Fruit fly (Drosophila melanogaster) whole organism, embryonic: ENCODE data around the gene CG33489.

Source experiments
- Asciz ChIP-seq: fragments of 200-800 bp; sonication (Bioruptor generic); optimal IDR thresholded peaks from 2 replicates; lab custom pipeline; 2017; ENCODE audit warnings: missing biosample characterization, mild to moderate bottlenecking, missing genetic modification characterization, missing genetic modification reagents
- CG10565 ChIP-seq: fragments of 200-800 bp; sonication (Bioruptor generic); optimal IDR thresholded peaks from 3 replicates; lab custom pipeline; 2016; ENCODE audit warnings: missing biosample characterization, mild to moderate bottlenecking, missing genetic modification characterization
- CG10959 ChIP-seq: fragments of 200-800 bp; sonication (Bioruptor generic); IDR thresholded peaks from 2 replicates; pipeline ENCODE4 v1.3.6; 2022; ENCODE audit warnings: missing biosample characterization, missing genetic modification characterization
- CG11723 ChIP-seq: fragments of 200-800 bp; sonication (Bioruptor generic); optimal IDR thresholded peaks from 2 replicates; lab custom pipeline; 2017; ENCODE audit warnings: missing biosample characterization, mild to moderate bottlenecking, missing genetic modification characterization
- CG12236 ChIP-seq: fragments of 200-800 bp; sonication (Bioruptor generic); optimal IDR thresholded peaks from 2 replicates; lab custom pipeline; 2016; ENCODE audit warnings: missing biosample characterization, missing genetic modification characterization
- CG12299 ChIP-seq: fragments of 200-800 bp; sonication (Bioruptor generic); optimal IDR thresholded peaks from 2 replicates; lab custom pipeline; 2018; ENCODE audit warnings: missing biosample characterization, mild to moderate bottlenecking, missing genetic modification characterization
- CG1233 ChIP-seq: fragments of 200-800 bp; sonication (Bioruptor generic); optimal IDR thresholded peaks from 4 replicates; lab custom pipeline; 2018; ENCODE audit warnings: missing biosample characterization, mild to moderate bottlenecking, missing genetic modification characterization
- CG12391 ChIP-seq: fragments of 200-800 bp; sonication (Bioruptor generic); optimal IDR thresholded peaks from 3 replicates; lab custom pipeline; 2018; ENCODE audit warnings: missing biosample characterization, mild to moderate bottlenecking, missing genetic modification characterization, moderate library complexity
- CG14667 ChIP-seq: fragments of 200-800 bp; sonication (Bioruptor generic); IDR thresholded peaks from 2 replicates; pipeline ENCODE4 v1.3.6; 2022; ENCODE audit warnings: missing biosample characterization, missing genetic modification characterization
- CG14710 ChIP-seq: fragments of 200-800 bp; sonication (Bioruptor generic); optimal IDR thresholded peaks from 3 replicates; lab custom pipeline; 2019; ENCODE audit warnings: missing biosample characterization, mild to moderate bottlenecking, missing genetic modification characterization, moderate library complexity
- CG1647 ChIP-seq: fragments of 200-800 bp; sonication (Bioruptor generic); optimal IDR thresholded peaks from 3 replicates; lab custom pipeline; 2016; ENCODE audit warnings: missing biosample characterization, missing genetic modification characterization
- CG2875 ChIP-seq: fragments of 200-800 bp; sonication (Bioruptor generic); optimal IDR thresholded peaks from 2 replicates; lab custom pipeline; 2017; ENCODE audit warnings: missing biosample characterization, mild to moderate bottlenecking, missing genetic modification characterization, missing genetic modification reagents
- CG32532 ChIP-seq: fragments of 200-800 bp; sonication (Bioruptor generic); IDR thresholded peaks from 2 replicates; pipeline ENCODE4 v1.3.6; 2022; ENCODE audit warnings: missing biosample characterization, missing genetic modification characterization
- CG33213 ChIP-seq: fragments of 200-800 bp; sonication (Bioruptor generic); optimal IDR thresholded peaks from 3 replicates; lab custom pipeline; 2016; ENCODE audit warnings: missing biosample characterization, missing genetic modification characterization
- CG34376 ChIP-seq: fragments of 200-800 bp; sonication (Bioruptor generic); optimal IDR thresholded peaks from 2 replicates; lab custom pipeline; 2018; ENCODE audit warnings: missing biosample characterization, mild to moderate bottlenecking, missing genetic modification characterization
- CG3838 ChIP-seq: fragments of 200-800 bp; sonication (Bioruptor generic); optimal IDR thresholded peaks from 3 replicates; lab custom pipeline; 2016; ENCODE audit warnings: missing biosample characterization, missing genetic modification characterization
- CG4282 ChIP-seq: fragments of 200-800 bp; sonication (Bioruptor generic); optimal IDR thresholded peaks from 2 replicates; lab custom pipeline; 2016; ENCODE audit warnings: missing biosample characterization, missing genetic modification characterization
- CG4424 ChIP-seq: fragments of 200-800 bp; sonication (Bioruptor generic); optimal IDR thresholded peaks from 3 replicates; lab custom pipeline; 2016; ENCODE audit warnings: missing biosample characterization, missing genetic modification characterization
- CG6683 ChIP-seq: fragments of 200-800 bp; sonication (Bioruptor generic); optimal IDR thresholded peaks from 2 replicates; lab custom pipeline; 2017; ENCODE audit warnings: missing biosample characterization, mild to moderate bottlenecking, missing genetic modification characterization, missing genetic modification reagents
- CG7357 ChIP-seq: fragments of 200-800 bp; sonication (Bioruptor generic); IDR thresholded peaks from 3 replicates; pipeline ENCODE4 v1.3.6; 2022; ENCODE audit warnings: missing biosample characterization, missing genetic modification characterization
- CG8478 ChIP-seq: fragments of >200 bp; optimal IDR thresholded peaks from 2 replicates; lab custom pipeline; 2018
- CG9817 ChIP-seq: fragments of 200-800 bp; sonication (Bioruptor generic); optimal IDR thresholded peaks from 2 replicates; lab custom pipeline; 2018; ENCODE audit warnings: missing biosample characterization, mild to moderate bottlenecking, missing genetic modification characterization, moderate library complexity
- CTCF ChIP-seq: fragments of 200-800 bp; sonication (Bioruptor generic); optimal IDR thresholded peaks from 2 replicates; lab custom pipeline; 2017; ENCODE audit warnings: missing biosample characterization, mild to moderate bottlenecking, missing genetic modification characterization, moderate library complexity
- CoRest ChIP-seq: fragments of 200-800 bp; sonication (Bioruptor generic); optimal IDR thresholded peaks from 3 replicates; lab custom pipeline; 2018; ENCODE audit warnings: missing biosample characterization, mild to moderate bottlenecking, missing genetic modification characterization, moderate library complexity
- Doc2 ChIP-seq: fragments of 200-800 bp; sonication (Bioruptor generic); IDR thresholded peaks from 2 replicates; pipeline ENCODE4 v1.3.6; 2022; ENCODE audit warnings: missing biosample characterization, missing genetic modification characterization
- Doc3 ChIP-seq: fragments of 200-800 bp; sonication (Bioruptor generic); IDR thresholded peaks from 3 replicates; pipeline ENCODE4 v1.3.6; 2022; ENCODE audit warnings: missing biosample characterization, missing genetic modification characterization; ENCODE audit not compliant: partially characterized antibody
- Eip74EF ChIP-seq, 2 experiments: fragments of 200-800 bp in 1 of 2; fragments of >200 bp in 1 of 2; sonication (Bioruptor generic) in 1 of 2; optimal IDR thresholded peaks; 2 replicates each; lab custom pipeline; 2017 to 2019; ENCODE audit warnings: missing biosample characterization in 2 of 2, missing genetic modification characterization in 2 of 2, mild to moderate bottlenecking in 1 of 2, moderate library complexity in 1 of 2
- HLH54F ChIP-seq: fragments of 200-800 bp; sonication (Bioruptor generic); optimal IDR thresholded peaks from 3 replicates; lab custom pipeline; 2016; ENCODE audit warnings: missing biosample characterization, missing genetic modification characterization
- Kr ChIP-seq: fragments of 200-800 bp; sonication (Bioruptor generic); optimal IDR thresholded peaks from 2 replicates; lab custom pipeline; 2017; ENCODE audit warnings: missing biosample characterization, mild to moderate bottlenecking, missing genetic modification characterization
- Nf-YB ChIP-seq: fragments of 200-800 bp; sonication (Bioruptor generic); optimal IDR thresholded peaks from 3 replicates; lab custom pipeline; 2019; ENCODE audit warnings: missing biosample characterization, mild to moderate bottlenecking, missing genetic modification characterization, moderate library complexity
- Oaz ChIP-seq: fragments of 200-800 bp; sonication (Bioruptor generic); IDR thresholded peaks from 2 replicates; pipeline ENCODE4 v1.3.6; 2022; ENCODE audit warnings: missing biosample characterization, missing genetic modification characterization
- Opbp ChIP-seq: fragments of 200-800 bp; sonication (Bioruptor generic); IDR thresholded peaks from 3 replicates; pipeline ENCODE4 v1.3.6; 2022; ENCODE audit warnings: missing biosample characterization, missing genetic modification characterization; ENCODE audit not compliant: partially characterized antibody
- Side ChIP-seq: fragments of 200-800 bp; sonication (Bioruptor generic); optimal IDR thresholded peaks from 2 replicates; lab custom pipeline; 2016; ENCODE audit warnings: missing biosample characterization, missing genetic modification characterization
- Sry-β ChIP-seq: fragments of 200-800 bp; sonication (Bioruptor generic); optimal IDR thresholded peaks from 2 replicates; lab custom pipeline; 2018; ENCODE audit warnings: missing biosample characterization, mild to moderate bottlenecking, missing genetic modification characterization, moderate library complexity
- al ChIP-seq: fragments of 200-800 bp; sonication (Bioruptor generic); IDR thresholded peaks from 2 replicates; pipeline ENCODE4 v1.3.6; 2022; ENCODE audit warnings: missing biosample characterization, missing genetic modification characterization
- amos ChIP-seq: fragments of 200-800 bp; sonication (Bioruptor generic); IDR thresholded peaks from 2 replicates; pipeline ENCODE4 v1.3.6; 2022; ENCODE audit warnings: missing biosample characterization, missing genetic modification characterization; ENCODE audit not compliant: partially characterized antibody
- bsh ChIP-seq, 2 experiments: fragments of 200-800 bp; sonication (Bioruptor generic); optimal IDR thresholded peaks; 2 replicates each; lab custom pipeline; 2017 to 2018; ENCODE audit warnings: mild to moderate bottlenecking in 2 of 2, missing biosample characterization in 2 of 2, missing genetic modification characterization in 2 of 2, moderate library complexity in 1 of 2
- cato ChIP-seq: fragments of 200-800 bp; sonication (Bioruptor generic); optimal IDR thresholded peaks from 2 replicates; lab custom pipeline; 2016; ENCODE audit warnings: missing biosample characterization, missing genetic modification characterization, borderline replicate concordance
- disco-r ChIP-seq: fragments of 200-800 bp; sonication (Bioruptor generic); optimal IDR thresholded peaks from 2 replicates; lab custom pipeline; 2016; ENCODE audit warnings: missing biosample characterization, missing genetic modification characterization
- fd3F ChIP-seq: fragments of 200-800 bp; sonication (Bioruptor generic); optimal IDR thresholded peaks from 2 replicates; lab custom pipeline; 2018; ENCODE audit warnings: missing biosample characterization, mild to moderate bottlenecking, missing genetic modification characterization, moderate library complexity
- gsb-n ChIP-seq: fragments of 200-800 bp; sonication (Bioruptor generic); optimal IDR thresholded peaks from 3 replicates; lab custom pipeline; 2018; ENCODE audit warnings: missing biosample characterization, mild to moderate bottlenecking, missing genetic modification characterization
- hkb ChIP-seq, 2 experiments: fragments of 200-800 bp in 1 of 2; fragments of >200 bp in 1 of 2; sonication (Bioruptor generic) in 1 of 2; IDR thresholded peaks in 1 of 2; optimal IDR thresholded peaks in 1 of 2; 2 replicates each; pipeline versions ENCODE4 v1.3.6 to Lab custom; 2017 to 2022; ENCODE audit warnings: missing biosample characterization in 1 of 2, missing genetic modification characterization in 1 of 2
- jing ChIP-seq: fragments of 200-800 bp; sonication (Bioruptor generic); optimal IDR thresholded peaks from 2 replicates; lab custom pipeline; 2018; ENCODE audit warnings: missing biosample characterization, mild to moderate bottlenecking, missing genetic modification characterization
- lmd ChIP-seq: fragments of 200-800 bp; sonication (Bioruptor generic); IDR thresholded peaks from 2 replicates; pipeline ENCODE4 v1.3.6; 2022; ENCODE audit warnings: missing biosample characterization, missing genetic modification characterization
- nerfin-1 ChIP-seq: fragments of 200-800 bp; sonication (Bioruptor generic); optimal IDR thresholded peaks from 3 replicates; lab custom pipeline; 2019; ENCODE audit warnings: missing biosample characterization, mild to moderate bottlenecking, missing genetic modification characterization, moderate library complexity
- peb ChIP-seq: fragments of 200-800 bp; sonication (Bioruptor generic); IDR thresholded peaks from 2 replicates; pipeline ENCODE4 v1.3.6; 2022; ENCODE audit warnings: missing biosample characterization, missing genetic modification characterization
- repo ChIP-seq: fragments of 200-800 bp; sonication (Bioruptor generic); optimal IDR thresholded peaks from 2 replicates; lab custom pipeline; 2016; ENCODE audit warnings: missing biosample characterization, missing genetic modification characterization
- sd ChIP-seq: fragments of 200-800 bp; sonication (Bioruptor generic); optimal IDR thresholded peaks from 3 replicates; lab custom pipeline; 2018; ENCODE audit warnings: missing biosample characterization, mild to moderate bottlenecking, missing genetic modification characterization, moderate library complexity
- tgo ChIP-seq: fragments of 200-800 bp; sonication (Bioruptor generic); IDR thresholded peaks from 3 replicates; pipeline ENCODE4 v1.3.6; 2022; ENCODE audit warnings: missing biosample characterization, missing genetic modification characterization
- wor ChIP-seq: fragments of 200-800 bp; sonication (Bioruptor generic); IDR thresholded peaks from 2 replicates; pipeline ENCODE4 v1.3.6; 2022; ENCODE audit warnings: missing biosample characterization, missing genetic modification characterization

Gene CG33489

dm6 chr3L:11550359-11551056 is 26.3 kb downstream of the CG33489 start (continued):
- TF ChIP-seq CoRest (tag; lab: Kevin White, UChicago), result no peak
- no peak for TF ChIP-seq al
- no peak for TF ChIP-seq tgo (GFP tag; lab: Robert Waterston, UW)
- TF ChIP-seq nerfin-1, result no peak
- TF ChIP-seq CG12299 (tag; lab: Kevin White, UChicago), result no peak
- TF ChIP-seq Side (GFP tag; lab: Kevin White, UChicago), result no peak
- TF ChIP-seq CG1233, result no peak
- no peak for TF ChIP-seq jing
- no peak for TF ChIP-seq CG4282 (GFP tag; lab: Kevin White, UChicago)
- no peak for TF ChIP-seq Oaz (GFP tag; lab: Robert Waterston, UW)
- peak in 1 of 2 experiments; percentile 69 for TF ChIP-seq Eip74EF (GFP tag; optimal IDR thresholded peaks at IDR 0.05; lab: Kevin White, UChicago)
- TF ChIP-seq Doc2, result no peak
- no peak for TF ChIP-seq CG2875
- no peak for TF ChIP-seq CG9817 (tag; lab: Kevin White, UChicago)
- TF ChIP-seq CG12391 (tag; lab: Kevin White, UChicago), result no peak
- TF ChIP-seq amos (GFP tag; lab: Robert Waterston, UW), result no peak
- TF ChIP-seq cato (GFP tag; lab: Kevin White, UChicago), result no peak
- TF ChIP-seq CG7357 (GFP tag; lab: Robert Waterston, UW), result no peak
- no peak for TF ChIP-seq CG14667 (GFP tag; lab: Robert Waterston, UW)
- no peak for TF ChIP-seq gsb-n (tag; lab: Kevin White, UChicago)
- TF ChIP-seq CG11723 (GFP tag; lab: Kevin White, UChicago), result no peak
- TF ChIP-seq Kr, result no peak
- no peak for TF ChIP-seq CG33213
- TF ChIP-seq Doc3, result no peak
- TF ChIP-seq Nf-YB, result no peak
- no peak for TF ChIP-seq CG10959 (GFP tag; lab: Robert Waterston, UW)
- TF ChIP-seq Sry-β (GFP tag; lab: Kevin White, UChicago), result no peak
- no peak for TF ChIP-seq fd3F (GFP tag; lab: Kevin White, UChicago)
- no peak for TF ChIP-seq CG14710 (tag; lab: Kevin White, UChicago)
- TF ChIP-seq bsh (GFP tag; optimal IDR thresholded peaks at IDR 0.05; lab: Kevin White, UChicago), result no peak
- TF ChIP-seq CG34376 (GFP tag; lab: Kevin White, UChicago), result peak; percentile 14
- TF ChIP-seq repo (GFP tag; lab: Kevin White, UChicago), result no peak
- peak; percentile 21; the same call in 1 of the 2 replicates for TF ChIP-seq CG32532
- TF ChIP-seq hkb (optimal IDR thresholded peaks at IDR 0.05; lab: Kevin White, UChicago), result no peak
- no peak for TF ChIP-seq hkb (GFP tag; IDR thresholded peaks at IDR 0.05; lab: Robert Waterston, UW)
- TF ChIP-seq peb, result no peak
- no peak for TF ChIP-seq CG8478 (lab: Kevin White, UChicago)
- no peak for TF ChIP-seq CTCF
- no peak for TF ChIP-seq CG12236
- TF ChIP-seq Asciz (GFP tag; lab: Kevin White, UChicago), result no peak
- no peak for TF ChIP-seq CG10565
- peak; percentile 45 for TF ChIP-seq sd (tag; lab: Kevin White, UChicago)
- no peak for TF ChIP-seq HLH54F (GFP tag; lab: Kevin White, UChicago)
- no peak for TF ChIP-seq CG6683 (GFP tag; lab: Kevin White, UChicago)
- no peak for TF ChIP-seq CG1647 (GFP tag; lab: Kevin White, UChicago)
- TF ChIP-seq disco-r (GFP tag; lab: Kevin White, UChicago), result no peak
- TF ChIP-seq CG4424, result no peak
- TF ChIP-seq wor (GFP tag; lab: Robert Waterston, UW), result no peak
- TF ChIP-seq CG3838, result no peak
- no peak; the same call in 1 of the 2 replicates for TF ChIP-seq lmd (GFP tag; lab: Robert Waterston, UW)
- TF ChIP-seq Opbp (GFP tag; lab: Robert Waterston, UW), result no peak
